Worm (Caenorhabditis elegans): Measurements from ENCODE around the gene clec-256.
"Not testable (repeated sequence)": the region's sequence is repeated elsewhere in the genome, so short reads cannot be mapped to it uniquely, and the experiment has no call there.

- TF ChIP-seq nhr-77, aly-2, ceh-82 (tag; optimal IDR thresholded peaks at IDR 0.05): not testable (repeated sequence)
These were observed 9.4 kb upstream of the clec-256 start, which contains the start of gene F11D11.22 for ce11 chrV:18762044-18762443.

Measured in whole organism, L3 larva.